Fruit fly (Drosophila melanogaster) whole organism, embryonic: ENCODE data around the gene CG31050.
A peak's percentile ranks its signal among the peaks of the same experiment; 100 is the strongest.

Experiments used
- Aef1 ChIP-seq: fragments of 200-800 bp; sonication (Bioruptor generic); IDR thresholded peaks from 3 replicates; pipeline ENCODE4 v1.3.6; 2022; ENCODE audit warnings: missing biosample characterization, missing genetic modification characterization
- CG10209 ChIP-seq: fragments of 200-800 bp; sonication (Bioruptor generic); optimal IDR thresholded peaks from 3 replicates; lab custom pipeline; 2017; ENCODE audit warnings: missing biosample characterization, mild to moderate bottlenecking, missing genetic modification characterization, missing genetic modification reagents
- CG1024 ChIP-seq: fragments of 200-800 bp; sonication (Bioruptor generic); IDR thresholded peaks from 2 replicates; pipeline ENCODE4 v1.3.6; 2022; ENCODE audit warnings: missing biosample characterization, missing genetic modification characterization
- CG10274 ChIP-seq: fragments of 200-800 bp; sonication (Bioruptor generic); optimal IDR thresholded peaks from 3 replicates; lab custom pipeline; 2017; ENCODE audit warnings: missing biosample characterization, mild to moderate bottlenecking, missing genetic modification characterization
- CG11504 ChIP-seq: fragments of 200-800 bp; sonication (Bioruptor generic); optimal IDR thresholded peaks from 3 replicates; lab custom pipeline; 2019; ENCODE audit warnings: missing biosample characterization, mild to moderate bottlenecking, missing genetic modification characterization, moderate library complexity
- CG11723 ChIP-seq: fragments of 200-800 bp; sonication (Bioruptor generic); optimal IDR thresholded peaks from 2 replicates; lab custom pipeline; 2017; ENCODE audit warnings: missing biosample characterization, mild to moderate bottlenecking, missing genetic modification characterization
- CG12155 ChIP-seq: fragments of 200-800 bp; sonication (Bioruptor generic); optimal IDR thresholded peaks from 3 replicates; lab custom pipeline; 2016; ENCODE audit warnings: missing biosample characterization, missing genetic modification characterization
- CG12391 ChIP-seq: fragments of 200-800 bp; sonication (Bioruptor generic); optimal IDR thresholded peaks from 3 replicates; lab custom pipeline; 2018; ENCODE audit warnings: missing biosample characterization, mild to moderate bottlenecking, missing genetic modification characterization, moderate library complexity
- CG14014 ChIP-seq: fragments of 200-800 bp; sonication (Bioruptor generic); IDR thresholded peaks from 2 replicates; pipeline ENCODE4 v1.3.6; 2022; ENCODE audit warnings: missing biosample characterization, missing genetic modification characterization
- CG14965 ChIP-seq: fragments of 200-800 bp; sonication (Bioruptor generic); optimal IDR thresholded peaks from 2 replicates; lab custom pipeline; 2016; ENCODE audit warnings: missing biosample characterization, missing genetic modification characterization, borderline replicate concordance
- CG15011 ChIP-seq: fragments of 200-800 bp; sonication (Bioruptor generic); optimal IDR thresholded peaks from 3 replicates; lab custom pipeline; 2018; ENCODE audit warnings: missing biosample characterization, mild to moderate bottlenecking, missing genetic modification characterization
- CG17802 ChIP-seq: fragments of 200-800 bp; sonication (Bioruptor generic); optimal IDR thresholded peaks from 2 replicates; lab custom pipeline; 2018; ENCODE audit warnings: missing biosample characterization, mild to moderate bottlenecking, missing genetic modification characterization, moderate library complexity
- CG17912 ChIP-seq: fragments of 200-800 bp; sonication (Bioruptor generic); optimal IDR thresholded peaks from 2 replicates; lab custom pipeline; 2018; ENCODE audit warnings: missing biosample characterization, mild to moderate bottlenecking, missing genetic modification characterization
- CG18619 ChIP-seq: fragments of 200-800 bp; sonication (Bioruptor generic); optimal IDR thresholded peaks from 3 replicates; lab custom pipeline; 2017; ENCODE audit warnings: missing biosample characterization, mild to moderate bottlenecking, missing genetic modification characterization
- CG3726 ChIP-seq: fragments of 200-800 bp; sonication (Bioruptor generic); IDR thresholded peaks from 3 replicates; pipeline ENCODE4, ENCODE4 v1.3.6; 2022; ENCODE audit warnings: missing biosample characterization, missing genetic modification characterization
- CG6689 ChIP-seq: fragments of 200-800 bp; sonication (Bioruptor generic); IDR thresholded peaks from 2 replicates; pipeline ENCODE4 v1.3.6; 2022; ENCODE audit warnings: missing biosample characterization, missing genetic modification characterization
- Dad ChIP-seq: fragments of 200-800 bp; sonication (Bioruptor generic); optimal IDR thresholded peaks from 3 replicates; lab custom pipeline; 2016; ENCODE audit warnings: missing biosample characterization, missing genetic modification characterization
- Dip3 ChIP-seq: fragments of 200-800 bp; sonication (Bioruptor generic); optimal IDR thresholded peaks from 3 replicates; lab custom pipeline; 2016; ENCODE audit warnings: missing biosample characterization, missing genetic modification characterization
- Dp ChIP-seq: fragments of 200-800 bp; sonication (Bioruptor generic); optimal IDR thresholded peaks from 2 replicates; lab custom pipeline; 2018; ENCODE audit warnings: missing biosample characterization, mild to moderate bottlenecking, missing genetic modification characterization, moderate library complexity
- HmgZ ChIP-seq: fragments of 200-800 bp; sonication (Bioruptor generic); optimal IDR thresholded peaks from 2 replicates; lab custom pipeline; 2018; ENCODE audit warnings: missing biosample characterization, mild to moderate bottlenecking, missing genetic modification characterization
- Hr51 ChIP-seq, 2 experiments: fragments of 200-800 bp; sonication (Bioruptor generic); optimal IDR thresholded peaks; 2 replicates in 1 of 2; 3 replicates in 1 of 2; lab custom pipeline; 2016 to 2018; ENCODE audit warnings: missing biosample characterization in 2 of 2, missing genetic modification characterization in 2 of 2, mild to moderate bottlenecking in 1 of 2, moderate library complexity in 1 of 2
- Hr78 ChIP-seq, 2 experiments: fragments of 200-800 bp in 1 of 2; fragments of >200 bp in 1 of 2; sonication (Bioruptor generic) in 1 of 2; optimal IDR thresholded peaks; 2 replicates each; lab custom pipeline; 2017 to 2019; ENCODE audit warnings: missing biosample characterization in 2 of 2, missing genetic modification characterization in 2 of 2, mild to moderate bottlenecking in 1 of 2, moderate library complexity in 1 of 2
- Lhr ChIP-seq: fragments of 200-800 bp; sonication (Bioruptor generic); optimal IDR thresholded peaks from 3 replicates; lab custom pipeline; 2017; ENCODE audit warnings: mild to moderate bottlenecking, missing biosample characterization, missing genetic modification reagents, missing genetic modification characterization
- Meics ChIP-seq: fragments of 200-800 bp; sonication (Bioruptor generic); optimal IDR thresholded peaks from 2 replicates; lab custom pipeline; 2017; ENCODE audit warnings: missing biosample characterization, mild to moderate bottlenecking, missing genetic modification characterization
- NK7.1 ChIP-seq: fragments of 200-800 bp; sonication (Bioruptor generic); optimal IDR thresholded peaks from 3 replicates; lab custom pipeline; 2016; ENCODE audit warnings: missing biosample characterization, missing genetic modification characterization
- Nf-YA ChIP-seq: fragments of 200-800 bp; sonication (Bioruptor generic); IDR thresholded peaks from 2 replicates; pipeline ENCODE4 v1.3.6; 2022; ENCODE audit warnings: missing biosample characterization, missing genetic modification characterization
- Nf-YB ChIP-seq: fragments of 200-800 bp; sonication (Bioruptor generic); optimal IDR thresholded peaks from 3 replicates; lab custom pipeline; 2019; ENCODE audit warnings: missing biosample characterization, mild to moderate bottlenecking, missing genetic modification characterization, moderate library complexity
- Tbp ChIP-seq: fragments of >200 bp; optimal IDR thresholded peaks from 2 replicates; lab custom pipeline; 2018; ENCODE audit warnings: missing biosample characterization, missing genetic modification characterization
- Xrp1 ChIP-seq: fragments of 200-800 bp; sonication (Bioruptor generic); IDR thresholded peaks from 2 replicates; pipeline ENCODE4 v1.3.6; 2022; ENCODE audit warnings: missing biosample characterization, missing genetic modification characterization
- YL-1 ChIP-seq: fragments of 200-800 bp; sonication (Bioruptor generic); optimal IDR thresholded peaks from 3 replicates; lab custom pipeline; 2017; ENCODE audit warnings: missing biosample characterization, mild to moderate bottlenecking, missing genetic modification characterization
- ab ChIP-seq: fragments of 200-800 bp; sonication (Bioruptor generic); optimal IDR thresholded peaks from 2 replicates; lab custom pipeline; 2016; ENCODE audit warnings: missing biosample characterization, missing genetic modification characterization
- chm ChIP-seq: fragments of 200-800 bp; sonication (Bioruptor generic); IDR thresholded peaks from 2 replicates; pipeline ENCODE4 v1.3.6; 2022; ENCODE audit warnings: missing biosample characterization, missing genetic modification characterization
- chn ChIP-seq: fragments of 200-800 bp; sonication (Bioruptor generic); optimal IDR thresholded peaks from 2 replicates; lab custom pipeline; 2016; ENCODE audit warnings: missing biosample characterization, missing genetic modification characterization
- croc ChIP-seq: fragments of 200-800 bp; sonication (Bioruptor generic); conservative IDR thresholded peaks from 3 replicates; pipeline ENCODE4 v1.3.6; 2022; ENCODE audit warnings: missing biosample characterization, missing genetic modification characterization
- dati ChIP-seq: fragments of 200-800 bp; sonication (Bioruptor generic); IDR thresholded peaks from 2 replicates; pipeline ENCODE4 v1.3.6; 2022; ENCODE audit warnings: missing biosample characterization, missing genetic modification characterization
- dimm ChIP-seq: fragments of 200-800 bp; sonication (Bioruptor generic); IDR thresholded peaks from 2 replicates; pipeline ENCODE4 v1.3.6; 2022; ENCODE audit warnings: missing biosample characterization, missing genetic modification characterization
- dm ChIP-seq: fragments of 200-800 bp; sonication (Bioruptor generic); optimal IDR thresholded peaks from 3 replicates; lab custom pipeline; 2016; ENCODE audit warnings: missing biosample characterization, missing genetic modification characterization
- dmrt11E ChIP-seq: fragments of 200-800 bp; sonication (Bioruptor generic); optimal IDR thresholded peaks from 3 replicates; lab custom pipeline; 2018; ENCODE audit warnings: missing biosample characterization, mild to moderate bottlenecking, missing genetic modification characterization, moderate library complexity
- fd64A ChIP-seq: fragments of 200-800 bp; sonication (Bioruptor generic); optimal IDR thresholded peaks from 3 replicates; lab custom pipeline; 2018; ENCODE audit warnings: missing biosample characterization, mild to moderate bottlenecking, missing genetic modification characterization
- ftz-f1 ChIP-seq: fragments of 200-800 bp; sonication (Bioruptor generic); optimal IDR thresholded peaks from 2 replicates; lab custom pipeline; 2016; ENCODE audit warnings: missing biosample characterization, missing genetic modification characterization
- fu2 ChIP-seq: fragments of 200-800 bp; sonication (Bioruptor generic); optimal IDR thresholded peaks from 2 replicates; lab custom pipeline; 2016; ENCODE audit warnings: missing biosample characterization, missing genetic modification characterization
- grn ChIP-seq: fragments of 200-800 bp; sonication (Bioruptor generic); optimal IDR thresholded peaks from 3 replicates; lab custom pipeline; 2017; ENCODE audit warnings: missing biosample characterization, missing genetic modification characterization
- gro ChIP-seq: fragments of 200-800 bp; sonication (Bioruptor generic); optimal IDR thresholded peaks from 2 replicates; lab custom pipeline; 2016; ENCODE audit warnings: missing biosample characterization, missing genetic modification characterization
- gsb ChIP-seq: fragments of 200-800 bp; sonication (Bioruptor generic); IDR thresholded peaks from 2 replicates; pipeline ENCODE4 v1.3.6; 2022; ENCODE audit warnings: missing biosample characterization, missing genetic modification characterization
- nerfin-2 ChIP-seq: fragments of 200-800 bp; sonication (Bioruptor generic); IDR thresholded peaks from 2 replicates; pipeline ENCODE4 v1.3.6; 2022; ENCODE audit warnings: missing biosample characterization, missing genetic modification characterization; ENCODE audit not compliant: partially characterized antibody
- pros ChIP-seq: fragments of 200-800 bp; sonication (Bioruptor generic); optimal IDR thresholded peaks from 3 replicates; lab custom pipeline; 2019; ENCODE audit warnings: missing biosample characterization, mild to moderate bottlenecking, missing genetic modification characterization, moderate library complexity
- run ChIP-seq: fragments of 200-800 bp; sonication (Bioruptor generic); optimal IDR thresholded peaks from 3 replicates; lab custom pipeline; 2018; ENCODE audit warnings: missing biosample characterization, mild to moderate bottlenecking, missing genetic modification characterization
- sisA ChIP-seq: fragments of 200-800 bp; sonication (Bioruptor generic); IDR thresholded peaks from 2 replicates; pipeline ENCODE4 v1.3.6; 2022; ENCODE audit warnings: missing biosample characterization, missing genetic modification characterization
- sna ChIP-seq: fragments of 200-800 bp; sonication (Bioruptor generic); IDR thresholded peaks from 2 replicates; pipeline ENCODE4 v1.3.6; 2022; ENCODE audit warnings: missing biosample characterization, missing genetic modification characterization; ENCODE audit not compliant: partially characterized antibody
- stwl ChIP-seq: fragments of 200-800 bp; sonication (Bioruptor generic); optimal IDR thresholded peaks from 3 replicates; lab custom pipeline; 2018; ENCODE audit warnings: missing biosample characterization, mild to moderate bottlenecking, missing genetic modification characterization, moderate library complexity

CG31050 gene

DNA sequence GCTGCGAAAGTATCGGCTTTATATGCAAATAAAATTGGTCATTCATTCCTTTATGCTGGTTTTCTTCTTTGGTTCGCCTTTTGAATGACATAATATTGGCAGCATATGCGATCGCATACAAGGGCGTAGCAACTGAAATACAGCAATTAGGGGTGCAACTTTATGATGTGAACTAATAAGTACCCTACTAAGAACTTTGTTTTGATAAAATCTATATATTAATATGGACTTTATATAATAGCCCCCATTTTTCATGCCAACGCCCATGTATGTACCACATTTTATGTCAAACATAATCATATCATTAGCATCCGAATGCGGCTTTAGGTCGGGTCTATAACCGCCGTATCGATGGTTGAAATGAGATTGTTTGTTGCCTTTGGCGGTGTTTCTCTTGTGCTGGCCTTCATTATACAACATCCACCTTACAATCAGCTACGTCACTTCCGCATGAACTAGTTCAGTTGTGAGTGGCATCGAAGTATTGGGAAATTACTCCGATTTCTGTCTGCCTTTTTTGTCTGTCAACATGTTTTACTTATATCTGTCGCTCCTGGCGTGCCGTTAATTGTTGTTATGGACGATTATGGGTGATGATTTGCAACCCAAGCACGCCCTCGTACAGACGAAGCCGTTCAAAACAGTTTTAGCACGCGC, 26.7 kb upstream of the CG31050 start (continued):
- no peak for TF ChIP-seq CG17912 (GFP tag; lab: Kevin White, UChicago)
- no peak for TF ChIP-seq YL-1 (GFP tag; lab: Kevin White, UChicago)
- no peak for TF ChIP-seq stwl (tag; lab: Kevin White, UChicago)
- TF ChIP-seq grn, result no peak
- TF ChIP-seq Dp (GFP tag; lab: Kevin White, UChicago), result no peak
- no peak for TF ChIP-seq ftz-f1 (GFP tag; lab: Kevin White, UChicago)
- TF ChIP-seq CG11504 (tag; lab: Kevin White, UChicago), result peak; percentile 67
- no peak for TF ChIP-seq fu2 (GFP tag; lab: Kevin White, UChicago)
- TF ChIP-seq CG17802 (tag; lab: Kevin White, UChicago), result no peak
- peak; percentile 43; the same call in 1 of the 2 replicates for TF ChIP-seq Xrp1 (GFP tag; lab: Robert Waterston, UW)
- TF ChIP-seq Meics (GFP tag; lab: Kevin White, UChicago), result peak; percentile 65
- TF ChIP-seq Aef1 (GFP tag; lab: Robert Waterston, UW), result peak; percentile 37; the same call in 2 of the 3 replicates
- peak; percentile 55 for TF ChIP-seq CG6689 (GFP tag; lab: Robert Waterston, UW)
- no peak for TF ChIP-seq Nf-YA
- peak; percentile 43 for TF ChIP-seq Dip3 (GFP tag; lab: Kevin White, UChicago)
- TF ChIP-seq Hr78 (GFP tag; optimal IDR thresholded peaks at IDR 0.05; lab: Kevin White, UChicago), result no peak
- TF ChIP-seq CG1024 (GFP tag; lab: Robert Waterston, UW), result no peak
- peak; percentile 62 for TF ChIP-seq gsb (GFP tag; lab: Robert Waterston, UW)
- no peak for TF ChIP-seq fd64A (GFP tag; lab: Kevin White, UChicago)
- TF ChIP-seq croc (GFP tag; lab: Robert Waterston, UW), result no peak
- no peak for TF ChIP-seq dmrt11E (tag; lab: Kevin White, UChicago)
- TF ChIP-seq Lhr, result no peak
- TF ChIP-seq CG10274 (GFP tag; lab: Kevin White, UChicago), result no peak
- peak; percentile 25 for TF ChIP-seq HmgZ (tag; lab: Kevin White, UChicago)
- no peak for TF ChIP-seq CG14965 (GFP tag; lab: Kevin White, UChicago)
- peak; percentile 74 for TF ChIP-seq CG14014 (GFP tag; lab: Robert Waterston, UW)
- TF ChIP-seq nerfin-2 (GFP tag; lab: Robert Waterston, UW), result no peak
- TF ChIP-seq Tbp (GFP tag; lab: Kevin White, UChicago), result no peak
- TF ChIP-seq Hr51 (GFP tag; optimal IDR thresholded peaks at IDR 0.05; lab: Kevin White, UChicago), result peak in 1 of 2 experiments; percentile 73
- no peak; the same call in 1 of the 2 replicates for TF ChIP-seq chm (GFP tag; lab: Robert Waterston, UW)
- no peak for TF ChIP-seq ab (GFP tag; lab: Kevin White, UChicago)
- TF ChIP-seq CG10209, result peak; percentile 47
- peak; percentile 17 for TF ChIP-seq gro (GFP tag; lab: Kevin White, UChicago)
- TF ChIP-seq chn (GFP tag; lab: Kevin White, UChicago), result peak; percentile 6
- TF ChIP-seq sisA, result peak; percentile 63
- TF ChIP-seq CG3726 (GFP tag; lab: Robert Waterston, UW), result no peak
- TF ChIP-seq Dad, result no peak
- no peak for TF ChIP-seq dm
- peak; percentile 26 for TF ChIP-seq run (tag; lab: Kevin White, UChicago)
- peak; percentile 47 for TF ChIP-seq CG12155
- peak; percentile 18 for TF ChIP-seq CG18619 (GFP tag; lab: Kevin White, UChicago)
- TF ChIP-seq dimm (GFP tag; lab: Robert Waterston, UW), result peak; percentile 32; the same call in 1 of the 2 replicates
- TF ChIP-seq sna, result no peak
- TF ChIP-seq CG11723, result no peak
- peak; percentile 48 for TF ChIP-seq CG12391 (tag; lab: Kevin White, UChicago)
- no peak for TF ChIP-seq dati (GFP tag; lab: Robert Waterston, UW)
- TF ChIP-seq Nf-YB (GFP tag; lab: Kevin White, UChicago), result no peak
- TF ChIP-seq CG15011, result no peak
- TF ChIP-seq pros, result no peak
- no peak for TF ChIP-seq NK7.1 (GFP tag; lab: Kevin White, UChicago)
